Fruit fly (Drosophila melanogaster) whole organism, wandering third instar larva: Measurements from ENCODE around the gene Lsd-1.

Source experiments
- CG9705 ChIP-seq: fragments of 200-800 bp; sonication (Bioruptor generic); optimal IDR thresholded peaks from 2 replicates; lab custom pipeline; 2018; ENCODE audit warnings: missing biosample characterization, mild to moderate bottlenecking, missing genetic modification characterization
- GATAd ChIP-seq: sonication (Bioruptor generic); optimal IDR thresholded peaks from 2 replicates; lab custom pipeline; 2016; ENCODE audit warnings: missing biosample characterization, missing genetic modification characterization
- Myc ChIP-seq: fragments of >200 bp; optimal IDR thresholded peaks from 2 replicates; lab custom pipeline; 2017
- N ChIP-seq: fragments of >200 bp; optimal IDR thresholded peaks from 2 replicates; lab custom pipeline; 2018; ENCODE audit warnings: missing biosample characterization, missing external identifiers, missing genetic modification characterization
- dmrt93B ChIP-seq: fragments of 200-800 bp; sonication (Bioruptor generic); optimal IDR thresholded peaks from 2 replicates; lab custom pipeline; 2018; ENCODE audit warnings: missing biosample characterization, mild to moderate bottlenecking, missing genetic modification characterization
- fru ChIP-seq: fragments of 200-800 bp; sonication (Bioruptor generic); optimal IDR thresholded peaks from 3 replicates; lab custom pipeline; 2016; ENCODE audit warnings: missing biosample characterization, mild to moderate bottlenecking, missing genetic modification characterization
- h ChIP-seq: fragments of 200-800 bp; sonication (Bioruptor generic); optimal IDR thresholded peaks from 3 replicates; lab custom pipeline; 2016; ENCODE audit warnings: missing biosample characterization, mild to moderate bottlenecking, missing genetic modification characterization
- pan ChIP-seq: fragments of >200 bp; optimal IDR thresholded peaks from 2 replicates; lab custom pipeline; 2017
- sv ChIP-seq: fragments of 200-800 bp; sonication (Bioruptor generic); optimal IDR thresholded peaks from 3 replicates; lab custom pipeline; 2016; ENCODE audit warnings: missing biosample characterization, missing genetic modification characterization

dm6 chr3R:23732990-23733512 is 30.6 kb upstream of the Lsd-1 start, which contains the start of the genes Hmgcr and Rpn9:
- TF ChIP-seq h (GFP tag; lab: Kevin White, UChicago) (peak; percentile 36), sv (GFP tag; lab: Kevin White, UChicago) (no peak), fru (GFP tag; lab: Kevin White, UChicago) (peak; percentile 10), pan (lab: Kevin White, UChicago) (no peak), Myc (lab: Kevin White, UChicago) (no peak), N (no peak), dmrt93B (GFP tag; lab: Kevin White, UChicago) (no peak), CG9705 (no peak), GATAd (GFP tag; lab: Kevin White, UChicago) (no peak)
